Worm (Caenorhabditis elegans) whole organism, L2 larva: ENCODE data around the gene mrpl-32.

ENCODE experiments used
- C34F6.9 ChIP-seq: fragments of 150-350 bp; optimal IDR thresholded peaks from 2 replicates; lab custom pipeline; 2014; ENCODE audit warnings: missing biosample characterization, missing genetic modification characterization
- F13H6.1 ChIP-seq: sonication (generic microtip); optimal IDR thresholded peaks from 2 replicates; lab custom pipeline; 2016; ENCODE audit warnings: missing genetic modification characterization, missing compliant biosample characterization
- Y55F3AM.14 ChIP-seq: fragments of 200-800 bp; sonication (Bioruptor generic); optimal IDR thresholded peaks from 2 replicates; lab custom pipeline; 2018; ENCODE audit warnings: mild to moderate bottlenecking, missing genetic modification characterization, missing compliant biosample characterization
- ZK546.5 ChIP-seq: sonication (generic microtip); optimal IDR thresholded peaks from 2 replicates; lab custom pipeline; 2017; ENCODE audit warnings: missing biosample characterization, missing genetic modification characterization
- aly-2 ChIP-seq: fragments of 150-350 bp; optimal IDR thresholded peaks from 2 replicates; lab custom pipeline; 2014; ENCODE audit warnings: missing biosample characterization, missing genetic modification characterization
- blmp-1 ChIP-seq: sonication (generic microtip); optimal IDR thresholded peaks from 2 replicates; lab custom pipeline; 2017; ENCODE audit warnings: missing genetic modification characterization, mild to moderate bottlenecking, missing compliant biosample characterization, antibody characterized with exemption, moderate library complexity; ENCODE audit not compliant: insufficient read depth
- ceh-16 ChIP-seq: fragments of 150-350 bp; optimal IDR thresholded peaks from 2 replicates; lab custom pipeline; 2014; ENCODE audit warnings: missing biosample characterization, missing genetic modification characterization
- crh-2 ChIP-seq: sonication (generic microtip); optimal IDR thresholded peaks from 2 replicates; lab custom pipeline; 2017; ENCODE audit warnings: missing biosample characterization, missing genetic modification characterization
- dmd-4 ChIP-seq: sonication (generic microtip); optimal IDR thresholded peaks from 2 replicates; lab custom pipeline; 2017; ENCODE audit warnings: missing biosample characterization, missing genetic modification characterization
- egl-27 ChIP-seq: sonication (generic microtip); optimal IDR thresholded peaks from 3 replicates; lab custom pipeline; 2017; ENCODE audit warnings: missing biosample characterization, missing genetic modification reagents, missing genetic modification characterization
- elt-1 ChIP-seq: fragments of 150-350 bp; optimal IDR thresholded peaks from 2 replicates; lab custom pipeline; 2014; ENCODE audit warnings: missing biosample characterization, missing genetic modification characterization
- elt-3 ChIP-seq: sonication (generic microtip); optimal IDR thresholded peaks from 2 replicates; lab custom pipeline; 2017; ENCODE audit warnings: missing biosample characterization, missing genetic modification characterization
- fos-1 ChIP-seq: fragments of 150-350 bp; optimal IDR thresholded peaks from 2 replicates; lab custom pipeline; 2014; ENCODE audit warnings: missing biosample characterization, missing genetic modification characterization
- gmeb-1 ChIP-seq: fragments of 150-350 bp; optimal IDR thresholded peaks from 2 replicates; lab custom pipeline; 2014; ENCODE audit warnings: missing biosample characterization, missing genetic modification characterization
- lin-11 ChIP-seq: fragments of 150-350 bp; sonication (generic microtip); optimal IDR thresholded peaks from 2 replicates; lab custom pipeline; 2014; ENCODE audit warnings: missing biosample characterization, missing genetic modification characterization, inconsistent platforms, mixed read lengths
- lin-13 ChIP-seq: fragments of 150-350 bp; optimal IDR thresholded peaks from 2 replicates; lab custom pipeline; 2014; ENCODE audit warnings: missing biosample characterization, missing genetic modification reagents, missing genetic modification characterization
- lin-39 ChIP-seq: fragments of 150-350 bp; optimal IDR thresholded peaks from 2 replicates; lab custom pipeline; 2014; ENCODE audit warnings: missing biosample characterization, missing genetic modification reagents, missing genetic modification characterization
- lsy-2 ChIP-seq, 2 experiments: fragments of 150-350 bp in 1 of 2; sonication (generic microtip) in 1 of 2; optimal IDR thresholded peaks; 2 replicates each; lab custom pipeline; 2014 to 2017; ENCODE audit warnings: missing biosample characterization in 2 of 2, missing genetic modification characterization in 2 of 2
- mab-5 ChIP-seq: fragments of 150-350 bp; optimal IDR thresholded peaks from 2 replicates; lab custom pipeline; 2014; ENCODE audit warnings: missing biosample characterization, missing genetic modification characterization
- mbf-1 ChIP-seq: sonication (generic microtip); optimal IDR thresholded peaks from 2 replicates; lab custom pipeline; 2017; ENCODE audit warnings: missing biosample characterization, missing genetic modification characterization
- mdl-1 ChIP-seq, 2 experiments: fragments of 150-350 bp in 1 of 2; sonication (generic microtip) in 1 of 2; optimal IDR thresholded peaks; 2 replicates each; lab custom pipeline; 2017; ENCODE audit warnings: missing biosample characterization in 2 of 2, missing genetic modification characterization in 2 of 2
- nhr-10 ChIP-seq: sonication (generic microtip); optimal IDR thresholded peaks from 2 replicates; lab custom pipeline; 2017; ENCODE audit warnings: missing biosample characterization, missing genetic modification characterization
- nhr-11 ChIP-seq: fragments of 150-350 bp; optimal IDR thresholded peaks from 2 replicates; lab custom pipeline; 2014; ENCODE audit warnings: missing biosample characterization, missing genetic modification characterization
- nhr-12 ChIP-seq: fragments of 150-350 bp; optimal IDR thresholded peaks from 2 replicates; lab custom pipeline; 2014; ENCODE audit warnings: missing biosample characterization, missing genetic modification characterization
- nhr-129 ChIP-seq: fragments of 150-350 bp; optimal IDR thresholded peaks from 2 replicates; lab custom pipeline; 2014; ENCODE audit warnings: missing biosample characterization, missing genetic modification characterization
- nhr-21 ChIP-seq: fragments of 150-350 bp; optimal IDR thresholded peaks from 2 replicates; lab custom pipeline; 2014; ENCODE audit warnings: missing biosample characterization, missing genetic modification characterization
- nhr-237 ChIP-seq: fragments of 150-350 bp; optimal IDR thresholded peaks from 2 replicates; lab custom pipeline; 2014; ENCODE audit warnings: missing biosample characterization, missing genetic modification characterization
- nhr-25 ChIP-seq: fragments of 150-350 bp; sonication (generic microtip); optimal IDR thresholded peaks from 3 replicates; lab custom pipeline; 2014; ENCODE audit warnings: missing biosample characterization, missing genetic modification characterization
- nhr-6 ChIP-seq: fragments of 150-350 bp; optimal IDR thresholded peaks from 2 replicates; lab custom pipeline; 2014; ENCODE audit warnings: missing biosample characterization, missing genetic modification characterization
- nhr-77 ChIP-seq: fragments of 150-350 bp; optimal IDR thresholded peaks from 2 replicates; lab custom pipeline; 2014; ENCODE audit warnings: missing biosample characterization, missing genetic modification characterization
- peb-1 ChIP-seq: fragments of 150-350 bp; optimal IDR thresholded peaks from 2 replicates; lab custom pipeline; 2014; ENCODE audit warnings: missing biosample characterization, missing genetic modification characterization
- skn-1 ChIP-seq: sonication (generic microtip); optimal IDR thresholded peaks from 2 replicates; lab custom pipeline; 2017; ENCODE audit warnings: missing biosample characterization, missing genetic modification characterization
- sma-3 ChIP-seq: sonication (generic microtip); optimal IDR thresholded peaks from 2 replicates; lab custom pipeline; 2016; ENCODE audit warnings: missing genetic modification reagents, missing genetic modification characterization, missing compliant biosample characterization
- sma-9 ChIP-seq, 2 experiments: fragments of 150-350 bp in 1 of 2; sonication (generic microtip) in 1 of 2; optimal IDR thresholded peaks; 2 replicates each; lab custom pipeline; 2014 to 2016; ENCODE audit warnings: missing genetic modification characterization in 2 of 2, mild to moderate bottlenecking in 1 of 2, missing biosample characterization in 1 of 2, missing compliant biosample characterization in 1 of 2, missing genetic modification reagents in 1 of 2, moderate library complexity in 1 of 2
- snpc-4 ChIP-seq: fragments of 150-350 bp; optimal IDR thresholded peaks from 2 replicates; lab custom pipeline; 2014; ENCODE audit warnings: missing biosample characterization, missing genetic modification characterization
- unc-39 ChIP-seq: fragments of 150-350 bp; optimal IDR thresholded peaks from 2 replicates; lab custom pipeline; 2014; ENCODE audit warnings: missing biosample characterization, missing genetic modification characterization
- unc-55 ChIP-seq: fragments of 150-350 bp; sonication (generic microtip); optimal IDR thresholded peaks from 3 replicates; lab custom pipeline; 2014; ENCODE audit warnings: missing biosample characterization, missing genetic modification reagents, missing genetic modification characterization
- unc-62 ChIP-seq: fragments of 150-350 bp; optimal IDR thresholded peaks from 2 replicates; lab custom pipeline; 2014; ENCODE audit warnings: missing biosample characterization, missing genetic modification reagents, missing genetic modification characterization
- ztf-1 ChIP-seq: fragments of 200-800 bp; sonication (Bioruptor generic); conservative IDR thresholded peaks from 2 replicates; pipeline ENCODE4 v1.3.6; 2022; ENCODE audit warnings: missing genetic modification characterization, missing compliant biosample characterization
- ztf-4 ChIP-seq: fragments of 150-350 bp; optimal IDR thresholded peaks from 2 replicates; lab custom pipeline; 2014; ENCODE audit warnings: missing biosample characterization, missing genetic modification characterization

The mrpl-32 gene

ce11 chrIII:8400478-8400877 lies 49.1 kb upstream of the mrpl-32 start:
- peak in 1 of 2 experiments; percentile 1 for TF ChIP-seq mdl-1 (tag; optimal IDR thresholded peaks at IDR 0.05; lab: Kevin White, UChicago)
- peak; percentile 94 for TF ChIP-seq sma-9 (GFP tag; optimal IDR thresholded peaks at IDR 0.05; lab: Kevin White, UChicago)
- TF ChIP-seq sma-9 (tag; optimal IDR thresholded peaks at IDR 0.05; lab: Kevin White, UChicago): no peak
- no peak for TF ChIP-seq snpc-4 (tag; lab: Kevin White, UChicago)
- TF ChIP-seq unc-39 (tag; lab: Kevin White, UChicago): no peak
- TF ChIP-seq elt-3: no peak
- no peak for TF ChIP-seq peb-1 (tag; lab: Kevin White, UChicago)
- no peak for TF ChIP-seq nhr-10 (tag; lab: Kevin White, UChicago)
- TF ChIP-seq skn-1: peak; percentile 62
- TF ChIP-seq fos-1: peak; percentile 90
- peak; percentile 43 for TF ChIP-seq gmeb-1 (tag; lab: Kevin White, UChicago)
- TF ChIP-seq crh-2 (tag; lab: Kevin White, UChicago): peak; percentile 60
- TF ChIP-seq blmp-1 (tag; lab: Kevin White, UChicago): no peak
- peak; percentile 28 for TF ChIP-seq F13H6.1 (tag; lab: Kevin White, UChicago)
- peak; percentile 87 for TF ChIP-seq nhr-129 (tag; lab: Kevin White, UChicago)
- TF ChIP-seq sma-3: no peak
- TF ChIP-seq, all 48 proteins: peak for 8

DNA sequence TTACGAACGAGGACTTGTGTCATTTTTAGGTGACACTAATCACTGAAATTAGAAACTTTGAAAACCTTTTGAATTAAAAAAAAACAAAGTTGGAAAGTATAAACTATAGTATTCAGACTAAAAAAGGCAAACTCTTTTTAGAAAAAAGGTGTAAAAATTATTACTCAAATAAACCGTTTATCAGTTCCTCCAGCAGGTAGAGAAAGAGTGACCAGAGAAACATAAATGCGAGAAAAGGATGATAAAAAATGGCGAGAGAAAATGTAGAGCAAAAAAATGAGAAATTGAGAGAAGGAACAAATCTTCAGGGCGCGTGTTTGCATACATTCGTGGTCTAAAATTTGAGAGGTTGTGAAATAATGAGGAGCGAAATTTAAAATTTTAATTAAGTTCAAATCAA lies 47.7 kb upstream of the mrpl-32 start, which contains the start of gene lap-1:
Gene lap-1 (minus strand): TSS at position 42 of the 400 bp plus-strand sequence.
- TF ChIP-seq ztf-4 (tag; lab: Kevin White, UChicago) (no peak), fos-1 (peak; percentile 63), nhr-11 (no peak), nhr-237 (tag; lab: Kevin White, UChicago) (no peak), skn-1 (peak; percentile 40)
- TF ChIP-seq, all 48 proteins: peak for 2

DNA sequence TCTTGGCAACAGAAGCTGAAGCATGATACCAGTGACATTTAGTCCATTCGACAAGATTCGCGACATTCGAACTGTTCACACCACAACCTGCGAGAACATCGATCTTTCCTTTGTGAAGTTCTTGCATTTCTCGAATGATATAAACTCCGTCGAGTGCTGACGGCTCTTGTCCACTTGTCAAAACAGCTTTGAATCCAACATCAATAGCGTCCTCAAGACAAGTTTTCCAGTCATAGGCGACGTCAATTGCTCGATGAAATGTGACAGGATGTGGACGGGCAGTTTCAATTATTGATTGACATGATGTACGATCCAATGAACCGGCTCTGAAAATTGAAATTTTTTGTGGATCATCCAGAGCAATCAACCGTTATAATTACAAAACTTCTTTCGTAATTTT lies 46.9 kb upstream of the mrpl-32 start:
- TF ChIP-seq unc-39 (tag; lab: Kevin White, UChicago) (no peak), nhr-21 (tag; lab: Kevin White, UChicago) (no peak), lin-13 (GFP tag; lab: Kevin White, UChicago) (no peak), sma-3 (no peak), unc-62 (no peak), peb-1 (tag; lab: Kevin White, UChicago) (no peak), elt-3 (no peak), mab-5 (tag; lab: Kevin White, UChicago) (no peak), snpc-4 (tag; lab: Kevin White, UChicago) (no peak), nhr-77 (tag; lab: Kevin White, UChicago) (no peak), elt-1 (tag; lab: Kevin White, UChicago) (no peak)

DNA sequence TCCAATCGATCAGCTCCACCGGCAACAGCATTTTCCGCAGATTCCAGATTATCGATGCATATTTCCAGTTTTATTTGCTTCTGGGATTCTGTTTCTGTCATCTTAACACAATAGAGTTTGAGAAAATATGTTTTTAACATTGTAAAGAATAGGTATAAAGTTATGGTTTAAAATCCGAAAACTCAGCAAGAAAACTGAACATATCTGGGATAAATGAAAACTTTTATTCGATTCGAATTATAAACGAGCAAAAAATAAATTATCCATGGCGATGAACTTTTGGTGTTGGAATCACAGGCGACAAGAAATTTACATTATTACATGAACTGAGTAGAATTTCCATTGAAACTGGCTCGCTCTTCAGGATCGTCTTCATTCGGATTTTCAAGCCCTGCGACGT lies 46.0 kb upstream of the mrpl-32 start, which contains the start of gene cutc-1:
Gene cutc-1 (minus strand): TSS at position 101 of the 400 bp plus-strand sequence.
- TF ChIP-seq peb-1 (tag; lab: Kevin White, UChicago): no peak
- no peak for TF ChIP-seq mbf-1 (tag; lab: Kevin White, UChicago)
- no peak for TF ChIP-seq ZK546.5 (tag; lab: Kevin White, UChicago)
- TF ChIP-seq mab-5 (tag; lab: Kevin White, UChicago): no peak
- no peak for TF ChIP-seq ztf-4 (tag; lab: Kevin White, UChicago)
- no peak for TF ChIP-seq sma-3
- TF ChIP-seq ztf-1 (GFP tag; lab: Robert Waterston, UW): no peak
- no peak for TF ChIP-seq nhr-12 (tag; lab: Kevin White, UChicago)
- no peak for TF ChIP-seq mdl-1 (tag; optimal IDR thresholded peaks at IDR 0.05; lab: Kevin White, UChicago)
- no peak for TF ChIP-seq lsy-2 (tag; optimal IDR thresholded peaks at IDR 0.05; lab: Kevin White, UChicago)
- TF ChIP-seq unc-62: no peak
- TF ChIP-seq dmd-4 (tag; lab: Kevin White, UChicago): no peak
- no peak for TF ChIP-seq C34F6.9 (tag; lab: Kevin White, UChicago)
- no peak for TF ChIP-seq sma-9 (GFP tag; optimal IDR thresholded peaks at IDR 0.05; lab: Kevin White, UChicago)
- no peak for TF ChIP-seq sma-9 (tag; optimal IDR thresholded peaks at IDR 0.05; lab: Kevin White, UChicago)
- TF ChIP-seq egl-27: no peak
- no peak for TF ChIP-seq unc-39 (tag; lab: Kevin White, UChicago)

ce11 chrIII:8405449-8405962 lies 44.1 kb upstream of the mrpl-32 start, which contains the start of the genes ubxn-4 and cyy-1:
ubxn-4 (minus strand) TSS chrIII:8405562.
cyy-1 (plus strand) TSS chrIII:8405874.
- TF ChIP-seq crh-2 (tag; lab: Kevin White, UChicago): no peak
- TF ChIP-seq skn-1: no peak
- TF ChIP-seq elt-1 (tag; lab: Kevin White, UChicago): no peak
- no peak for TF ChIP-seq nhr-10 (tag; lab: Kevin White, UChicago)
- TF ChIP-seq ceh-16 (tag; lab: Kevin White, UChicago): no peak
- TF ChIP-seq Y55F3AM.14 (GFP tag; lab: Kevin White, UChicago): no peak
- no peak for TF ChIP-seq peb-1 (tag; lab: Kevin White, UChicago)
- no peak for TF ChIP-seq F13H6.1 (tag; lab: Kevin White, UChicago)
- TF ChIP-seq unc-62: no peak
- peak in 1 of 2 experiments; percentile 11 for TF ChIP-seq lsy-2 (tag; optimal IDR thresholded peaks at IDR 0.05; lab: Kevin White, UChicago)
- no peak for TF ChIP-seq lin-11 (tag; lab: Kevin White, UChicago)
- no peak for TF ChIP-seq nhr-6 (tag; lab: Kevin White, UChicago)
- peak; percentile 38 for TF ChIP-seq unc-55
- no peak for TF ChIP-seq unc-39 (tag; lab: Kevin White, UChicago)
- TF ChIP-seq lin-13 (GFP tag; lab: Kevin White, UChicago): no peak
- TF ChIP-seq lin-39 (tag; lab: Kevin White, UChicago): no peak
- no peak for TF ChIP-seq nhr-25 (tag; lab: Kevin White, UChicago)
- TF ChIP-seq aly-2: no peak
